Fruit fly (Drosophila melanogaster) whole organism, embryonic: Measurements from ENCODE around the gene CG11342.
A peak's percentile ranks its signal among the peaks of the same experiment; 100 is the strongest.

Source experiments
- Abd-B ChIP-seq: fragments of 200-800 bp; sonication (Bioruptor generic); optimal IDR thresholded peaks from 2 replicates; lab custom pipeline; 2018; ENCODE audit warnings: missing biosample characterization, mild to moderate bottlenecking, missing genetic modification characterization, moderate library complexity
- Bgb ChIP-seq: fragments of 200-800 bp; sonication (Bioruptor generic); IDR thresholded peaks from 2 replicates; pipeline ENCODE4 v1.3.6; 2022; ENCODE audit warnings: missing biosample characterization, missing genetic modification characterization; ENCODE audit not compliant: partially characterized antibody
- C15 ChIP-seq: fragments of 200-800 bp; sonication (Bioruptor generic); IDR thresholded peaks from 3 replicates; pipeline ENCODE4 v1.3.6; 2022; ENCODE audit warnings: missing biosample characterization, missing genetic modification characterization
- CG10267 ChIP-seq: fragments of 200-800 bp; sonication (Bioruptor generic); optimal IDR thresholded peaks from 2 replicates; lab custom pipeline; 2018; ENCODE audit warnings: missing biosample characterization, mild to moderate bottlenecking, missing genetic modification characterization, moderate library complexity
- CG12155 ChIP-seq: fragments of 200-800 bp; sonication (Bioruptor generic); optimal IDR thresholded peaks from 3 replicates; lab custom pipeline; 2016; ENCODE audit warnings: missing biosample characterization, missing genetic modification characterization
- CG13894 ChIP-seq: fragments of 200-800 bp; sonication (Bioruptor generic); optimal IDR thresholded peaks from 3 replicates; lab custom pipeline; 2018; ENCODE audit warnings: missing biosample characterization, mild to moderate bottlenecking, missing genetic modification characterization, moderate library complexity
- CG14014 ChIP-seq: fragments of 200-800 bp; sonication (Bioruptor generic); IDR thresholded peaks from 2 replicates; pipeline ENCODE4 v1.3.6; 2022; ENCODE audit warnings: missing biosample characterization, missing genetic modification characterization
- CG14667 ChIP-seq: fragments of 200-800 bp; sonication (Bioruptor generic); IDR thresholded peaks from 2 replicates; pipeline ENCODE4 v1.3.6; 2022; ENCODE audit warnings: missing biosample characterization, missing genetic modification characterization
- CG14710 ChIP-seq: fragments of 200-800 bp; sonication (Bioruptor generic); optimal IDR thresholded peaks from 3 replicates; lab custom pipeline; 2019; ENCODE audit warnings: missing biosample characterization, mild to moderate bottlenecking, missing genetic modification characterization, moderate library complexity
- CG16779 ChIP-seq: fragments of 200-800 bp; sonication (Bioruptor generic); IDR thresholded peaks from 2 replicates; pipeline ENCODE4 v1.3.6; 2022; ENCODE audit warnings: missing biosample characterization, missing genetic modification characterization
- CG16815 ChIP-seq: fragments of 200-800 bp; sonication (Bioruptor generic); optimal IDR thresholded peaks from 3 replicates; lab custom pipeline; 2017; ENCODE audit warnings: missing biosample characterization, mild to moderate bottlenecking, missing genetic modification characterization
- CG2202 ChIP-seq: fragments of 200-800 bp; sonication (Bioruptor generic); optimal IDR thresholded peaks from 2 replicates; lab custom pipeline; 2018; ENCODE audit warnings: missing biosample characterization, mild to moderate bottlenecking, missing genetic modification characterization
- CG3407 ChIP-seq: fragments of 200-800 bp; sonication (Bioruptor generic); optimal IDR thresholded peaks from 2 replicates; lab custom pipeline; 2018; ENCODE audit warnings: missing biosample characterization, mild to moderate bottlenecking, missing genetic modification characterization
- CG4404 ChIP-seq: fragments of 200-800 bp; sonication (Bioruptor generic); IDR thresholded peaks from 2 replicates; pipeline ENCODE4 v1.3.6; 2022; ENCODE audit warnings: missing biosample characterization, missing genetic modification characterization
- CG6254 ChIP-seq: fragments of 200-800 bp; sonication (Bioruptor generic); optimal IDR thresholded peaks from 3 replicates; lab custom pipeline; 2017; ENCODE audit warnings: mild to moderate bottlenecking, missing biosample characterization, missing genetic modification reagents, missing genetic modification characterization
- CG7271 ChIP-seq: fragments of 200-800 bp; sonication (Bioruptor generic); optimal IDR thresholded peaks from 2 replicates; lab custom pipeline; 2018; ENCODE audit warnings: missing biosample characterization, mild to moderate bottlenecking, missing genetic modification characterization, moderate library complexity
- CG7745 ChIP-seq: fragments of 200-800 bp; sonication (Bioruptor generic); optimal IDR thresholded peaks from 2 replicates; lab custom pipeline; 2018; ENCODE audit warnings: missing biosample characterization, mild to moderate bottlenecking, missing genetic modification characterization, moderate library complexity
- CG8924 ChIP-seq: fragments of 200-800 bp; optimal IDR thresholded peaks from 3 replicates; lab custom pipeline; 2019; ENCODE audit warnings: missing biosample characterization, mild to moderate bottlenecking, missing genetic modification characterization, moderate library complexity
- Dfd ChIP-seq, 2 experiments: fragments of >200 bp; optimal IDR thresholded peaks; 2 replicates each; lab custom pipeline; 2017; ENCODE audit warnings: missing biosample characterization in 2 of 2, missing genetic modification characterization in 2 of 2
- Ets65A ChIP-seq: fragments of 200-800 bp; sonication (Bioruptor generic); peaks from one replicate; lab custom pipeline; 2016; ENCODE audit warnings: missing biosample characterization, missing genetic modification characterization
- Ets97D ChIP-seq: fragments of 200-800 bp; sonication (Bioruptor generic); optimal IDR thresholded peaks from 3 replicates; lab custom pipeline; 2016; ENCODE audit warnings: missing biosample characterization, missing genetic modification characterization
- Hmr ChIP-seq: fragments of 200-800 bp; sonication (Bioruptor generic); optimal IDR thresholded peaks from 3 replicates; lab custom pipeline; 2017; ENCODE audit warnings: mild to moderate bottlenecking, missing biosample characterization, missing genetic modification reagents, missing genetic modification characterization
- Hmx ChIP-seq: fragments of 200-800 bp; sonication (Bioruptor generic); optimal IDR thresholded peaks from 2 replicates; lab custom pipeline; 2016; ENCODE audit warnings: missing biosample characterization, missing genetic modification characterization
- Hsf ChIP-seq: fragments of 200-800 bp; sonication (Bioruptor generic); optimal IDR thresholded peaks from 3 replicates; lab custom pipeline; 2016; ENCODE audit warnings: missing biosample characterization, missing genetic modification characterization
- Lim3 ChIP-seq: fragments of 200-800 bp; sonication (Bioruptor generic); IDR thresholded peaks from 2 replicates; pipeline ENCODE4 v1.3.6; 2022; ENCODE audit warnings: missing biosample characterization, missing genetic modification characterization
- MTF-1 ChIP-seq: fragments of 200-800 bp; sonication (Bioruptor generic); optimal IDR thresholded peaks from 2 replicates; lab custom pipeline; 2018; ENCODE audit warnings: missing biosample characterization, mild to moderate bottlenecking, missing genetic modification characterization, borderline replicate concordance
- Myb ChIP-seq: fragments of 200-800 bp; sonication (Bioruptor generic); optimal IDR thresholded peaks from 2 replicates; lab custom pipeline; 2016; ENCODE audit warnings: missing biosample characterization, missing genetic modification characterization
- Nf-YC ChIP-seq: fragments of 200-800 bp; optimal IDR thresholded peaks from 3 replicates; lab custom pipeline; 2019; ENCODE audit warnings: missing biosample characterization, mild to moderate bottlenecking, missing genetic modification characterization, moderate library complexity
- PHDP ChIP-seq: fragments of 200-800 bp; sonication (Bioruptor generic); optimal IDR thresholded peaks from 3 replicates; lab custom pipeline; 2018; ENCODE audit warnings: missing biosample characterization, mild to moderate bottlenecking, missing genetic modification characterization, moderate library complexity
- Sry-β ChIP-seq: fragments of 200-800 bp; sonication (Bioruptor generic); optimal IDR thresholded peaks from 2 replicates; lab custom pipeline; 2018; ENCODE audit warnings: missing biosample characterization, mild to moderate bottlenecking, missing genetic modification characterization, moderate library complexity
- Sry-δ ChIP-seq: fragments of 200-800 bp; sonication (Bioruptor generic); optimal IDR thresholded peaks from 2 replicates; lab custom pipeline; 2016; ENCODE audit warnings: missing biosample characterization, missing genetic modification characterization
- Taf1 ChIP-seq: fragments of 200-800 bp; sonication (Bioruptor generic); IDR thresholded peaks from 2 replicates; pipeline ENCODE4 v1.3.6; 2022; ENCODE audit warnings: missing biosample characterization, missing genetic modification characterization
- abd-A ChIP-seq: fragments of 200-800 bp; sonication (Bioruptor generic); optimal IDR thresholded peaks from 3 replicates; lab custom pipeline; 2019; ENCODE audit warnings: missing biosample characterization, mild to moderate bottlenecking, missing genetic modification characterization, moderate library complexity
- bowl ChIP-seq: fragments of 200-800 bp; sonication (Bioruptor generic); IDR thresholded peaks from 2 replicates; pipeline ENCODE4 v1.3.6; 2022; ENCODE audit warnings: missing biosample characterization, missing genetic modification characterization
- bsh ChIP-seq, 2 experiments: fragments of 200-800 bp; sonication (Bioruptor generic); optimal IDR thresholded peaks; 2 replicates each; lab custom pipeline; 2017 to 2018; ENCODE audit warnings: mild to moderate bottlenecking in 2 of 2, missing biosample characterization in 2 of 2, missing genetic modification characterization in 2 of 2, moderate library complexity in 1 of 2
- crc ChIP-seq: fragments of 200-800 bp; sonication (Bioruptor generic); optimal IDR thresholded peaks from 2 replicates; lab custom pipeline; 2016; ENCODE audit warnings: missing biosample characterization, missing genetic modification characterization
- cwo ChIP-seq: fragments of 200-800 bp; sonication (Bioruptor generic); optimal IDR thresholded peaks from 3 replicates; lab custom pipeline; 2017; ENCODE audit warnings: missing biosample characterization, missing genetic modification characterization, mild to moderate bottlenecking, moderate library complexity, missing genetic modification reagents
- en ChIP-seq: fragments of 200-800 bp; sonication (Bioruptor generic); optimal IDR thresholded peaks from 2 replicates; lab custom pipeline; 2016; ENCODE audit warnings: missing biosample characterization, missing genetic modification characterization
- esg ChIP-seq: fragments of 200-800 bp; sonication (Bioruptor generic); conservative IDR thresholded peaks from 2 replicates; pipeline ENCODE4 v1.3.6; 2022; ENCODE audit warnings: missing biosample characterization, missing genetic modification characterization
- eve ChIP-seq, 2 experiments: fragments of >200 bp; optimal IDR thresholded peaks; 2 replicates each; lab custom pipeline; 2017; ENCODE audit warnings: missing biosample characterization in 2 of 2, missing genetic modification characterization in 2 of 2
- grau ChIP-seq: fragments of 200-800 bp; optimal IDR thresholded peaks from 3 replicates; lab custom pipeline; 2019; ENCODE audit warnings: missing biosample characterization, mild to moderate bottlenecking, missing genetic modification characterization, moderate library complexity
- grn ChIP-seq: fragments of 200-800 bp; sonication (Bioruptor generic); optimal IDR thresholded peaks from 3 replicates; lab custom pipeline; 2017; ENCODE audit warnings: missing biosample characterization, missing genetic modification characterization
- hb ChIP-seq: fragments of 200-800 bp; sonication (Bioruptor generic); IDR thresholded peaks from 3 replicates; pipeline ENCODE4 v1.3.6; 2022; ENCODE audit warnings: missing biosample characterization, missing genetic modification characterization; ENCODE audit not compliant: partially characterized antibody
- her ChIP-seq: fragments of 200-800 bp; sonication (Bioruptor generic); optimal IDR thresholded peaks from 2 replicates; lab custom pipeline; 2016; ENCODE audit warnings: missing biosample characterization, missing genetic modification characterization
- hth ChIP-seq: fragments of >200 bp; optimal IDR thresholded peaks from 2 replicates; lab custom pipeline; 2017; ENCODE audit warnings: inconsistent platforms
- lilli ChIP-seq: fragments of 200-800 bp; sonication (Bioruptor generic); optimal IDR thresholded peaks from 3 replicates; lab custom pipeline; 2016; ENCODE audit warnings: missing biosample characterization, missing genetic modification characterization
- lmd ChIP-seq: fragments of 200-800 bp; sonication (Bioruptor generic); IDR thresholded peaks from 2 replicates; pipeline ENCODE4 v1.3.6; 2022; ENCODE audit warnings: missing biosample characterization, missing genetic modification characterization
- nerfin-2 ChIP-seq: fragments of 200-800 bp; sonication (Bioruptor generic); IDR thresholded peaks from 2 replicates; pipeline ENCODE4 v1.3.6; 2022; ENCODE audit warnings: missing biosample characterization, missing genetic modification characterization; ENCODE audit not compliant: partially characterized antibody
- tup ChIP-seq: fragments of 200-800 bp; sonication (Bioruptor generic); optimal IDR thresholded peaks from 2 replicates; lab custom pipeline; 2016; ENCODE audit warnings: missing biosample characterization, mild to moderate bottlenecking, missing genetic modification characterization, moderate library complexity
- wdn ChIP-seq: fragments of 200-800 bp; sonication (Bioruptor generic); IDR thresholded peaks from 2 replicates; pipeline ENCODE4 v1.3.6; 2022; ENCODE audit warnings: missing biosample characterization, missing genetic modification characterization
- wor ChIP-seq: fragments of 200-800 bp; sonication (Bioruptor generic); IDR thresholded peaks from 2 replicates; pipeline ENCODE4 v1.3.6; 2022; ENCODE audit warnings: missing biosample characterization, missing genetic modification characterization
- yki ChIP-seq: fragments of >200 bp; optimal IDR thresholded peaks from 3 replicates; lab custom pipeline; 2018

The CG11342 gene

dm6 chr3L:4380231-4380645 lies 13.0 kb upstream of the CG11342 start, which contains the start of gene DopEcR (continued):
- TF ChIP-seq Abd-B (GFP tag; lab: Kevin White, UChicago) (no peak), hb (GFP tag; lab: Robert Waterston, UW) (no peak), Hsf (GFP tag; lab: Kevin White, UChicago) (no peak), PHDP (tag; lab: Kevin White, UChicago) (peak; percentile 24), CG2202 (tag; lab: Kevin White, UChicago) (no peak), Sry-β (GFP tag; lab: Kevin White, UChicago) (no peak), Ets97D (GFP tag; lab: Kevin White, UChicago) (peak; percentile 61), Hmr (GFP tag; lab: Kevin White, UChicago) (peak; percentile 43), grau (tag; lab: Kevin White, UChicago) (peak; percentile 18), grn (GFP tag; lab: Kevin White, UChicago) (no peak), Hmx (GFP tag; lab: Kevin White, UChicago) (no peak), CG16779 (GFP tag; lab: Robert Waterston, UW) (peak; percentile 85), eve (GFP tag; optimal IDR thresholded peaks at IDR 0.05; lab: Kevin White, UChicago) (no peak), CG8924 (tag; lab: Kevin White, UChicago) (no peak), CG7271 (tag; lab: Kevin White, UChicago) (no peak), CG4404 (no peak), lilli (GFP tag; lab: Kevin White, UChicago) (no peak), bowl (GFP tag; lab: Robert Waterston, UW) (no peak), wor (GFP tag; lab: Robert Waterston, UW) (no peak), CG14710 (no peak), Taf1 (no peak), Nf-YC (tag; lab: Kevin White, UChicago) (peak; percentile 25), CG16815 (GFP tag; lab: Kevin White, UChicago) (no peak), bsh (GFP tag; optimal IDR thresholded peaks at IDR 0.05; lab: Kevin White, UChicago) (no peak), yki (lab: Kevin White, UChicago) (peak; percentile 55), en (GFP tag; lab: Kevin White, UChicago) (no peak), nerfin-2 (GFP tag; lab: Robert Waterston, UW) (no peak), CG13894 (no peak), MTF-1 (GFP tag; lab: Kevin White, UChicago) (peak; percentile 51), hth (lab: Kevin White, UChicago) (no peak), Ets65A (GFP tag; lab: Kevin White, UChicago) (peak; percentile 71), C15 (no peak), CG10267 (tag; lab: Kevin White, UChicago) (no peak), esg (GFP tag; lab: Robert Waterston, UW) (no peak), Sry-δ (no peak), Myb (GFP tag; lab: Kevin White, UChicago) (no peak), her (peak; percentile 11), abd-A (tag; lab: Kevin White, UChicago) (no peak), wdn (GFP tag; lab: Robert Waterston, UW) (no peak), Bgb (GFP tag; lab: Robert Waterston, UW) (peak; percentile 20; the same call in 1 of the 2 replicates), cwo (GFP tag; lab: Kevin White, UChicago) (no peak), crc (GFP tag; lab: Kevin White, UChicago) (no peak), CG7745 (tag; lab: Kevin White, UChicago) (no peak), Lim3 (GFP tag; lab: Robert Waterston, UW) (no peak), CG3407 (GFP tag; lab: Kevin White, UChicago) (peak; percentile 2), CG6254 (GFP tag; lab: Kevin White, UChicago) (peak; percentile 3), CG12155 (no peak), lmd (GFP tag; lab: Robert Waterston, UW) (no peak), tup (GFP tag; lab: Kevin White, UChicago) (no peak), Dfd (GFP tag; optimal IDR thresholded peaks at IDR 0.05; lab: Kevin White, UChicago) (no peak), CG14014 (GFP tag; lab: Robert Waterston, UW) (peak; percentile 16; the same call in 1 of the 2 replicates), CG14667 (no peak)
